Worm (Caenorhabditis elegans): ENCODE data around the gene ubc-15.

The ubc-15 gene

ce11 chrII:2923617-2924016 lies 10.2 kb upstream of the ubc-15 start, which contains the start of gene ZK355.2:
TSS of gene ZK355.2 (plus strand) at chrII:2923917.
- TF ChIP-seq tlp-1 (tag; optimal IDR thresholded peaks at IDR 0.05) (no peak), pqm-1 (tag; optimal IDR thresholded peaks at IDR 0.05) (peak; percentile 50), nhr-47 (tag; optimal IDR thresholded peaks at IDR 0.05) (no peak), C34B4.2 (tag; optimal IDR thresholded peaks at IDR 0.05) (no peak), egl-27 (tag; optimal IDR thresholded peaks at IDR 0.05) (no peak), nhr-20 (tag; optimal IDR thresholded peaks at IDR 0.05) (no peak), lin-15B (tag; optimal IDR thresholded peaks at IDR 0.05) (no peak)

- no peak for TF ChIP-seq Y116A8C.19 (tag; optimal IDR thresholded peaks at IDR 0.05; ENCODE audit: borderline replicate concordance)
- no peak for TF ChIP-seq fos-1 (tag; optimal IDR thresholded peaks at IDR 0.05)
- TF ChIP-seq lsy-2 (tag; optimal IDR thresholded peaks at IDR 0.05): no peak
- no peak for TF ChIP-seq nhr-77 (tag; optimal IDR thresholded peaks at IDR 0.05)
- no peak for TF ChIP-seq blmp-1 (tag; optimal IDR thresholded peaks at IDR 0.05)
- TF ChIP-seq alr-1 (tag; optimal IDR thresholded peaks at IDR 0.05; ENCODE audit: borderline replicate concordance): no peak
- TF ChIP-seq fkh-10 (GFP tag; optimal IDR thresholded peaks at IDR 0.05): no peak
These were observed 9.4 kb upstream of the ubc-15 start for ce11 chrII:2922782-2923181.

- no peak for TF ChIP-seq nhr-76 (tag; optimal IDR thresholded peaks at IDR 0.05)
- TF ChIP-seq lin-35 (GFP tag; optimal IDR thresholded peaks at IDR 0.05): peak in 1 of 2 experiments; percentile 34
- TF ChIP-seq elt-2 (tag; optimal IDR thresholded peaks at IDR 0.05): peak; percentile 41
- no peak for TF ChIP-seq lin-39 (tag; optimal IDR thresholded peaks at IDR 0.05)
- no peak for TF ChIP-seq pag-3 (tag; optimal IDR thresholded peaks at IDR 0.05; ENCODE audit: borderline replicate concordance, insufficient read depth)
- TF ChIP-seq unc-130 (tag; optimal IDR thresholded peaks at IDR 0.05): no peak
- no peak for TF ChIP-seq nhr-84 (tag; optimal IDR thresholded peaks at IDR 0.05)
These were observed 9.0 kb upstream of the ubc-15 start for ce11 chrII:2922359-2922758.

- TF ChIP-seq ceh-82 (tag; optimal IDR thresholded peaks at IDR 0.05): no peak
- no peak for TF ChIP-seq nhr-90 (tag; optimal IDR thresholded peaks at IDR 0.05; ENCODE audit: poor library complexity)
These were observed 8.5 kb upstream of the ubc-15 start for ce11 chrII:2921860-2922259.

ce11 chrII:2920817-2921458 lies 7.5 kb upstream of the ubc-15 start:
- TF ChIP-seq fkh-8 (tag; optimal IDR thresholded peaks at IDR 0.05): peak; percentile 79
- peak; percentile 66 for TF ChIP-seq nhr-47 (tag; optimal IDR thresholded peaks at IDR 0.05)
- peak; percentile 53 for TF ChIP-seq tbx-2 (tag; optimal IDR thresholded peaks at IDR 0.05)
- peak; percentile 85 for TF ChIP-seq lin-14 (GFP tag; optimal IDR thresholded peaks at IDR 0.05)
- no peak for TF ChIP-seq sox-4 (tag; optimal IDR thresholded peaks at IDR 0.05)
- no peak for TF ChIP-seq hlh-4 (tag; optimal IDR thresholded peaks at IDR 0.05)
- TF ChIP-seq zag-1 (tag; optimal IDR thresholded peaks at IDR 0.05): no peak
- TF ChIP-seq hpl-2 (GFP tag; optimal IDR thresholded peaks at IDR 0.05): no peak
- peak; percentile 74 for TF ChIP-seq snu-23 (GFP tag; optimal IDR thresholded peaks at IDR 0.05)
- TF ChIP-seq unc-98 (GFP tag; IDR thresholded peaks at IDR 0.05): 0 out of 2 replicates have a peak, but pooled peaks have one; percentile 34
- TF ChIP-seq lin-13 (GFP tag; optimal IDR thresholded peaks at IDR 0.05): peak; percentile 4
- peak; percentile 39 to 86 for TF ChIP-seq mdl-1 (tag; optimal IDR thresholded peaks at IDR 0.05)
- TF ChIP-seq efl-1 (optimal IDR thresholded peaks at IDR 0.05): peak; percentile 74 to 86
- TF ChIP-seq efl-1 (GFP tag; optimal IDR thresholded peaks at IDR 0.05 in 1 of 2): peak; percentile 62 to 92
- TF ChIP-seq fkh-4 (tag; optimal IDR thresholded peaks at IDR 0.05; ENCODE audit: borderline replicate concordance): no peak
- TF ChIP-seq nhr-19 (GFP tag; conservative IDR thresholded peaks at IDR 0.05): no peak; the same call in none of the 2 replicates
- TF ChIP-seq nhr-71 (tag; optimal IDR thresholded peaks at IDR 0.05): peak; percentile 79
- TF ChIP-seq tlp-1 (tag; optimal IDR thresholded peaks at IDR 0.05): no peak
- TF ChIP-seq lin-35 (GFP tag; optimal IDR thresholded peaks at IDR 0.05): peak; percentile 60 to 68
- peak; percentile 36 for TF ChIP-seq snpc-4 (tag; optimal IDR thresholded peaks at IDR 0.05)
- no peak for TF ChIP-seq unc-30 (tag; optimal IDR thresholded peaks at IDR 0.05)
- no peak for TF ChIP-seq elt-2 (tag; optimal IDR thresholded peaks at IDR 0.05)
- TF ChIP-seq ceh-63 (GFP tag; optimal IDR thresholded peaks at IDR 0.05): no peak
- peak; percentile 54 for TF ChIP-seq pax-3 (tag; optimal IDR thresholded peaks at IDR 0.05)
- no peak for TF ChIP-seq ets-5 (GFP tag; IDR thresholded peaks at IDR 0.05)
- no peak for TF ChIP-seq vab-15 (tag; optimal IDR thresholded peaks at IDR 0.05)

Measured in whole organism, L1 larva.